Fruit fly (Drosophila melanogaster): ENCODE data around the gene aralar1.

dm6 chr3R:30464244-30464643, 8.6 kb upstream of the aralar1 start:
- TF ChIP-seq cyc (GFP tag; optimal IDR thresholded peaks at IDR 0.05) (no peak), CG6792 (GFP tag; optimal IDR thresholded peaks at IDR 0.05) (no peak), vri (GFP tag; optimal IDR thresholded peaks at IDR 0.05) (no peak), Hr4 (GFP tag; optimal IDR thresholded peaks at IDR 0.05) (no peak), CG31627 (GFP tag; optimal IDR thresholded peaks at IDR 0.05) (no peak), Blimp-1 (GFP tag; optimal IDR thresholded peaks at IDR 0.05) (no peak), CG8319 (GFP tag; optimal IDR thresholded peaks at IDR 0.05) (no peak), Ets21C (GFP tag; optimal IDR thresholded peaks at IDR 0.05) (no peak), OdsH (GFP tag; optimal IDR thresholded peaks at IDR 0.05) (no peak), fd85E (GFP tag; optimal IDR thresholded peaks at IDR 0.05) (no peak), net (GFP tag; optimal IDR thresholded peaks at IDR 0.05) (no peak), Lpt (GFP tag; optimal IDR thresholded peaks at IDR 0.05) (no peak), fd59A (GFP tag; optimal IDR thresholded peaks at IDR 0.05) (no peak)

Measured in whole organism, prepupa.